Fruit fly (Drosophila melanogaster): ENCODE results near the gene CG33783.

CG33783 gene

dm6 chr3R:10039188-10039587 lies 27.4 kb upstream of the CG33783 start:
- TF ChIP-seq CG10631 (GFP tag; optimal IDR thresholded peaks at IDR 0.05), result no peak
- TF ChIP-seq Hr4 (GFP tag; optimal IDR thresholded peaks at IDR 0.05), result no peak
- peak; percentile 66 for TF ChIP-seq Sox14 (GFP tag; optimal IDR thresholded peaks at IDR 0.05)
- no peak for TF ChIP-seq CG10669 (GFP tag; optimal IDR thresholded peaks at IDR 0.05)
- no peak for TF ChIP-seq fkh (GFP tag; optimal IDR thresholded peaks at IDR 0.05)
- no peak for TF ChIP-seq CG8632 (GFP tag; optimal IDR thresholded peaks at IDR 0.05)
- TF ChIP-seq svp (GFP tag), result peak; percentile 8
- TF ChIP-seq vri (GFP tag; optimal IDR thresholded peaks at IDR 0.05), result no peak
- TF ChIP-seq Eip93F (GFP tag; optimal IDR thresholded peaks at IDR 0.05), result peak; percentile 27
- no peak for TF ChIP-seq CG4318 (GFP tag; optimal IDR thresholded peaks at IDR 0.05)

dm6 chr3R:10040505-10040904 lies 26.1 kb upstream of the CG33783 start:
- TF ChIP-seq svp (GFP tag) (peak; percentile 97), vri (GFP tag; optimal IDR thresholded peaks at IDR 0.05) (peak; percentile 59), Eip93F (GFP tag; optimal IDR thresholded peaks at IDR 0.05) (peak; percentile 60), CG9139 (GFP tag; optimal IDR thresholded peaks at IDR 0.05) (no peak), esn (GFP tag; optimal IDR thresholded peaks at IDR 0.05) (no peak)

- no peak for TF ChIP-seq Sox14 (GFP tag; optimal IDR thresholded peaks at IDR 0.05)
- no peak for TF ChIP-seq svp (GFP tag)
- TF ChIP-seq dac (GFP tag; optimal IDR thresholded peaks at IDR 0.05), result no peak
- TF ChIP-seq CG6163 (GFP tag; IDR thresholded peaks at IDR 0.05), result peak; percentile 11; the same call in 1 of the 3 replicates
- TF ChIP-seq vri (GFP tag; optimal IDR thresholded peaks at IDR 0.05), result no peak
- TF ChIP-seq CG11902 (GFP tag; optimal IDR thresholded peaks at IDR 0.05), result no peak
- peak; percentile 22 for TF ChIP-seq fkh (GFP tag; optimal IDR thresholded peaks at IDR 0.05)
- no peak for TF ChIP-seq ss (GFP tag; optimal IDR thresholded peaks at IDR 0.05)
- no peak for TF ChIP-seq CG3919 (GFP tag; optimal IDR thresholded peaks at IDR 0.05)
- peak; percentile 9 for TF ChIP-seq esn (GFP tag; optimal IDR thresholded peaks at IDR 0.05)
- TF ChIP-seq salr (GFP tag; optimal IDR thresholded peaks at IDR 0.05), result no peak
- TF ChIP-seq Eip78C (GFP tag), result no peak
Observed at dm6 chr3R:10042024-10042663, 24.4 kb upstream of the CG33783 start.

- TF ChIP-seq salr (GFP tag; optimal IDR thresholded peaks at IDR 0.05), result peak in 1 of 2 experiments; percentile 82
- peak; percentile 66 for TF ChIP-seq lz (GFP tag; optimal IDR thresholded peaks at IDR 0.05)
- peak; percentile 78 for TF ChIP-seq CG15336 (GFP tag; IDR thresholded peaks at IDR 0.05)
- peak; percentile 69 for TF ChIP-seq Hr39 (GFP tag; optimal IDR thresholded peaks at IDR 0.05)
- peak; percentile 46 for TF ChIP-seq CG10669 (GFP tag; optimal IDR thresholded peaks at IDR 0.05)
- TF ChIP-seq CG31627 (GFP tag; optimal IDR thresholded peaks at IDR 0.05), result peak; percentile 73
- no peak for TF ChIP-seq CG6854 (GFP tag; optimal IDR thresholded peaks at IDR 0.05)
- TF ChIP-seq CG6792 (GFP tag; optimal IDR thresholded peaks at IDR 0.05), result peak; percentile 78
- peak; percentile 62 for TF ChIP-seq CG16779 (tag; optimal IDR thresholded peaks at IDR 0.05)
- TF ChIP-seq cyc (GFP tag; optimal IDR thresholded peaks at IDR 0.05), result peak; percentile 74
- TF ChIP-seq eg (GFP tag; IDR thresholded peaks at IDR 0.05), result peak; percentile 92
- peak; percentile 82 for TF ChIP-seq Ets96B (tag; optimal IDR thresholded peaks at IDR 0.05)
- TF ChIP-seq CG6276 (GFP tag; optimal IDR thresholded peaks at IDR 0.05), result no peak
- TF ChIP-seq CG1621 (tag; optimal IDR thresholded peaks at IDR 0.05), result peak; percentile 35
- TF ChIP-seq Ets21C (GFP tag; optimal IDR thresholded peaks at IDR 0.05), result peak; percentile 43
- peak; percentile 59 for TF ChIP-seq Sox102F (GFP tag; optimal IDR thresholded peaks at IDR 0.05)
- TF ChIP-seq Lpt (GFP tag; optimal IDR thresholded peaks at IDR 0.05), result peak; percentile 57
- TF ChIP-seq spab (GFP tag; optimal IDR thresholded peaks at IDR 0.05), result peak; percentile 25
- TF ChIP-seq fd59A (GFP tag; optimal IDR thresholded peaks at IDR 0.05), result no peak
- peak; percentile 68 for TF ChIP-seq Smox (GFP tag; optimal IDR thresholded peaks at IDR 0.05)
- TF ChIP-seq vri (GFP tag; optimal IDR thresholded peaks at IDR 0.05), result peak; percentile 69
- TF ChIP-seq CG11762 (GFP tag; optimal IDR thresholded peaks at IDR 0.05; ENCODE audit: insufficient read depth), result peak; percentile 71
- no peak for TF ChIP-seq dac (GFP tag; optimal IDR thresholded peaks at IDR 0.05)
- peak; percentile 83 for TF ChIP-seq CG34406 (GFP tag; optimal IDR thresholded peaks at IDR 0.05)
- TF ChIP-seq svp (GFP tag), result peak; percentile 89
- TF ChIP-seq OdsH (GFP tag; optimal IDR thresholded peaks at IDR 0.05), result peak; percentile 83
- TF ChIP-seq Sox15 (GFP tag; optimal IDR thresholded peaks at IDR 0.05), result peak; percentile 60
- TF ChIP-seq fkh (GFP tag; optimal IDR thresholded peaks at IDR 0.05), result peak; percentile 30
- peak; percentile 70 for TF ChIP-seq Met (GFP tag; optimal IDR thresholded peaks at IDR 0.05)
- peak; percentile 80 for TF ChIP-seq CG7368 (GFP tag; optimal IDR thresholded peaks at IDR 0.05)
- TF ChIP-seq esn (GFP tag; optimal IDR thresholded peaks at IDR 0.05), result peak; percentile 81
Observed at dm6 chr3R:10042664-10043372, 23.8 kb upstream of the CG33783 start, which contains the start of the genes Mical and CG3909. Gene Mical (minus strand): TSS chr3R:10042895. Gene CG3909 (plus strand): TSS chr3R:10043270.

Data from whole organism, prepupa.